Fruit fly (Drosophila melanogaster): Measurements from ENCODE around the gene corto.

The corto gene

dm6 chr3R:5037532-5037931 is 49.3 kb downstream of the corto start:
- TF ChIP-seq fd96Ca (GFP tag; IDR thresholded peaks at IDR 0.05) (no peak), CG8159 (tag; optimal IDR thresholded peaks at IDR 0.05) (peak; percentile 25)

dm6 chr3R:5035417-5035941 is 51.4 kb downstream of the corto start:
- TF ChIP-seq CG17806 (tag; optimal IDR thresholded peaks at IDR 0.05) (no peak), D1 (tag; optimal IDR thresholded peaks at IDR 0.05) (no peak), CG34367 (tag; optimal IDR thresholded peaks at IDR 0.05) (no peak), Snoo (tag; optimal IDR thresholded peaks at IDR 0.05) (no peak), CG12605 (GFP tag; IDR thresholded peaks at IDR 0.05) (no peak), rn (GFP tag; IDR thresholded peaks at IDR 0.05) (no peak), CG13204 (GFP tag; optimal IDR thresholded peaks at IDR 0.05) (no peak), CG8159 (tag; optimal IDR thresholded peaks at IDR 0.05) (no peak), CG15710 (tag; optimal IDR thresholded peaks at IDR 0.05) (no peak), fd96Ca (GFP tag; IDR thresholded peaks at IDR 0.05) (no peak), CG14655 (GFP tag; optimal IDR thresholded peaks at IDR 0.05) (no peak), EcR (GFP tag; optimal IDR thresholded peaks at IDR 0.05) (no peak), Ets98B (GFP tag; IDR thresholded peaks at IDR 0.05) (no peak), Pif1B (GFP tag; optimal IDR thresholded peaks at IDR 0.05) (no peak), CG8301 (tag; optimal IDR thresholded peaks at IDR 0.05) (no peak), CG10348 (GFP tag; IDR thresholded peaks at IDR 0.05) (no peak), CG32121 (GFP tag; IDR thresholded peaks at IDR 0.05) (no peak), gl (tag; optimal IDR thresholded peaks at IDR 0.05) (no peak)

DNA sequence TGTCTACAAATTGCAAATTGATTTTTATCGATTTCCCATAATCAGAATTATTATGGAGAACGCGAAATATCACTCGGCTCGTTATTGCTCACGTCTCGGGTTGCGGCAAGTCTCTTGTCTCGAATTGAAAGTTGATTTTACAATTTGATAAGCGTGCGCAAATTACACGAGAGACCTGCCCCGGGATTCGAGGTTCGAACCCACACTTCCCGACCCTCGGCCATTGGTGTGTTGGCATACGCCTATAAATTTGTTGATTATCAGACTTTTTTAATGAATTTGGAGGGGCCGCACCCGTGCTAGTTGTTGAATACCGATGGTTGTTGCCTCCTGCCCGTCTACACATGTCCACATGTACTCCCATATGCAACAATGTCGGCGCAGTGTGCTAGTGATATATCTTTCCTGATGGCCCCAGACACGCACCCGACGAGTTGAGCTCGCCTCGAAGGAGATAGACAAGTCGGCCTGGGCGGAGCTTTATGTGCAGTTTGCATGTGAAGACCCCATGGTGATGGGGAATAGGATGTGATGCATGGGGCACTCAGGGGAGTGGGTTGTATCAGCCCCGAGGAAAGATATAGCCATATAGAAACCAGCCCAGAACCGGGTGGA is 53.7 kb downstream of the corto start:
- TF ChIP-seq CG17806 (tag; optimal IDR thresholded peaks at IDR 0.05) (peak; percentile 46), CG8159 (tag; optimal IDR thresholded peaks at IDR 0.05) (peak; percentile 14), CG10348 (GFP tag; IDR thresholded peaks at IDR 0.05) (no peak), CG15710 (tag; optimal IDR thresholded peaks at IDR 0.05) (peak; percentile 22), CG32121 (GFP tag; IDR thresholded peaks at IDR 0.05) (0 out of 2 replicates have a peak, but pooled peaks have one; percentile 20), Snoo (tag; optimal IDR thresholded peaks at IDR 0.05) (no peak), EcR (GFP tag; optimal IDR thresholded peaks at IDR 0.05) (peak; percentile 15), Pif1A (GFP tag; optimal IDR thresholded peaks at IDR 0.05) (peak; percentile 39), CG14655 (GFP tag; optimal IDR thresholded peaks at IDR 0.05) (peak; percentile 26), Pif1B (GFP tag; optimal IDR thresholded peaks at IDR 0.05) (peak; percentile 23), CG4496 (GFP tag; IDR thresholded peaks at IDR 0.05) (peak; percentile 57; the same call in 2 of the 3 replicates), fd96Ca (GFP tag; IDR thresholded peaks at IDR 0.05) (0 out of 3 replicates have a peak, but pooled peaks have one; percentile 15), CG9948 (tag; optimal IDR thresholded peaks at IDR 0.05) (peak; percentile 47), CG13204 (GFP tag; optimal IDR thresholded peaks at IDR 0.05) (no peak)

- TF ChIP-seq CG4496 (GFP tag; IDR thresholded peaks at IDR 0.05) (0 out of 3 replicates have a peak, but pooled peaks have one; percentile 12), gl (tag; optimal IDR thresholded peaks at IDR 0.05) (no peak), CG8159 (tag; optimal IDR thresholded peaks at IDR 0.05) (no peak), CG9948 (tag; optimal IDR thresholded peaks at IDR 0.05) (no peak), CG13204 (GFP tag; optimal IDR thresholded peaks at IDR 0.05) (no peak), Ets98B (GFP tag; IDR thresholded peaks at IDR 0.05) (no peak), CG15710 (tag; optimal IDR thresholded peaks at IDR 0.05) (no peak)
Observed at dm6 chr3R:5032359-5032758, 54.5 kb downstream of the corto start.

DNA sequence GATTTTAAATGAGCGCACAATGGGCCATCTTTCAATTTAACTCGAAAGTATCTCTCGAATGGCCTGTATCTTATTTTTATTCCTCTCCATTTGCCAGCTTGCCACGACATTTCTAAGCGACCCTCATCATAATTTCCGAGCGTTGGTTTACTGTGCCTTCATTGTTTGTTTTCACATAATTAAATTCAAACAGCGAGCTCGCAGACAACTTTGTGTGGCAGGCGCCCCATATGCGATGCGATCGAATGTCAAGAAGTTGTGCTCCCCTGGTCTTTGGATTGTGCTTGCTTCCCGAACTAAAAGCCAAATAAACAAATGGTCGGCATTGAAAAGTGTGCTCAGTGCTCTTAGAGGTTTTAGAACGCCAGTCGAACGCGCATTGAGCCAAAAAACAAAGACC is 55.0 kb downstream of the corto start:
- no peak for TF ChIP-seq CG10348 (GFP tag; IDR thresholded peaks at IDR 0.05)
- TF ChIP-seq D1 (tag; optimal IDR thresholded peaks at IDR 0.05), result no peak
- TF ChIP-seq CG34367 (tag; optimal IDR thresholded peaks at IDR 0.05), result no peak
- TF ChIP-seq CG15710 (tag; optimal IDR thresholded peaks at IDR 0.05), result no peak
- no peak for TF ChIP-seq CG8159 (tag; optimal IDR thresholded peaks at IDR 0.05)
- TF ChIP-seq fd96Ca (GFP tag; IDR thresholded peaks at IDR 0.05), result no peak
- TF ChIP-seq CG8301 (tag; optimal IDR thresholded peaks at IDR 0.05), result no peak
- no peak for TF ChIP-seq CG4496 (GFP tag; IDR thresholded peaks at IDR 0.05)
- no peak for TF ChIP-seq CG32121 (GFP tag; IDR thresholded peaks at IDR 0.05)
- TF ChIP-seq EcR (GFP tag; optimal IDR thresholded peaks at IDR 0.05), result no peak
- no peak for TF ChIP-seq CG17806 (tag; optimal IDR thresholded peaks at IDR 0.05)
- TF ChIP-seq CG14655 (GFP tag; optimal IDR thresholded peaks at IDR 0.05), result no peak
- TF ChIP-seq rn (GFP tag; IDR thresholded peaks at IDR 0.05), result no peak
- TF ChIP-seq Snoo (tag; optimal IDR thresholded peaks at IDR 0.05), result no peak
- no peak for TF ChIP-seq Pif1A (GFP tag; optimal IDR thresholded peaks at IDR 0.05)
- TF ChIP-seq CG13204 (GFP tag; optimal IDR thresholded peaks at IDR 0.05), result no peak

DNA sequence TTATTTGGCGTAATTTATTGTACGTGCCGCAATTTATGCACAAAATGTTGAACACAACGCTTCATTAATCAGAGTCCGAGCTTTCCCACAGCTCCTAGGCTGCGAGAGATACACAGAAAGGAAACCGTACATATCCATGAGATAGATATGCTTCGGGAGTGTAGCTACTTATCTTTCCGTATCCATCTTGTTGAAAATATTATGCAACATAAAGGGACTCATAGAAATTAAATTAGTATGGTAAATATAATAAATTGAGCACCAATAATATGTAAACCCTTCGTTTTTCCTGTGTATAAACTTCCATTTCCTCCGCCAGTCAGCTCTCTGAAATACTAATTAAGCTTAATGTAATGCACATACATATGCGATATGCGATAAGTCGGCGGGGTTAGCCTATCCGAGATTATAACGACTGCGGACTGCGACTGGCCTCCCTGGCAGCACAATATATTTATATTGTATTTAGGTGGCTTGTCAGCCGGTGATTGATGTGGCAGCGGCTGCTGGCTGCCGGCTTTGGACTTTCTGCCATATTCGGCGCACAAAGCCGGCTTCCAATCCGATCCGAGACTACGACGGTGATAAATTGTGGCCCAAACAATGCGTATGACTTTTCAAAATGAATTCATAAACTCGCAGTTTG is 56.0 kb downstream of the corto start:
- TF ChIP-seq CG15710 (tag; optimal IDR thresholded peaks at IDR 0.05), result peak; percentile 43
- peak; percentile 31 for TF ChIP-seq CG34367 (tag; optimal IDR thresholded peaks at IDR 0.05)
- peak; percentile 43; the same call in 1 of the 3 replicates for TF ChIP-seq CG4496 (GFP tag; IDR thresholded peaks at IDR 0.05)
- TF ChIP-seq CG13204 (GFP tag; optimal IDR thresholded peaks at IDR 0.05), result no peak
- TF ChIP-seq CG17806 (tag; optimal IDR thresholded peaks at IDR 0.05), result peak; percentile 55
- peak; percentile 66 for TF ChIP-seq Ets98B (GFP tag; IDR thresholded peaks at IDR 0.05)
- TF ChIP-seq CG8159 (tag; optimal IDR thresholded peaks at IDR 0.05), result peak; percentile 60
- 0 out of 2 replicates have a peak, but pooled peaks have one; percentile 8 for TF ChIP-seq CG32121 (GFP tag; IDR thresholded peaks at IDR 0.05)
- no peak for TF ChIP-seq Pif1B (GFP tag; optimal IDR thresholded peaks at IDR 0.05)
- no peak for TF ChIP-seq Pif1A (GFP tag; optimal IDR thresholded peaks at IDR 0.05)
- TF ChIP-seq EcR (GFP tag; optimal IDR thresholded peaks at IDR 0.05), result no peak
- no peak for TF ChIP-seq gl (tag; optimal IDR thresholded peaks at IDR 0.05)
- no peak for TF ChIP-seq CG10348 (GFP tag; IDR thresholded peaks at IDR 0.05)
- TF ChIP-seq D1 (tag; optimal IDR thresholded peaks at IDR 0.05), result no peak
- TF ChIP-seq Snoo (tag; optimal IDR thresholded peaks at IDR 0.05), result no peak
- TF ChIP-seq rn (GFP tag; IDR thresholded peaks at IDR 0.05), result no peak
- TF ChIP-seq fd96Ca (GFP tag; IDR thresholded peaks at IDR 0.05), result 0 out of 3 replicates have a peak, but pooled peaks have one; percentile 35
- TF ChIP-seq CG14655 (GFP tag; optimal IDR thresholded peaks at IDR 0.05), result peak; percentile 56
- TF ChIP-seq CG9948 (tag; optimal IDR thresholded peaks at IDR 0.05), result peak; percentile 48
- TF ChIP-seq CG8301 (tag; optimal IDR thresholded peaks at IDR 0.05), result peak; percentile 40
- TF ChIP-seq CG12605 (GFP tag; IDR thresholded peaks at IDR 0.05), result 0 out of 2 replicates have a peak, but pooled peaks have one; percentile 10
